Worm (Caenorhabditis elegans): Measurements from ENCODE around the gene Y41D4B.11.

- TF ChIP-seq T22C8.4 (GFP tag; IDR thresholded peaks at IDR 0.05) (no peak), tab-1 (GFP tag; IDR thresholded peaks at IDR 0.05) (no peak), ref-1 (GFP tag; conservative IDR thresholded peaks at IDR 0.05) (no peak)
Observed at ce11 chrIV:1601357-1601756, 4.2 kb upstream of the Y41D4B.11 start, which contains the start of gene set-23.

Measured in whole organism, midembryonic.